Fruit fly (Drosophila melanogaster): ENCODE measurements around the gene CG46434.

dm6 chr3L:19580709-19581227, 36.8 kb upstream of the CG46434 start:
- no peak for TF ChIP-seq pan (optimal IDR thresholded peaks at IDR 0.05)
- TF ChIP-seq CG8478 (optimal IDR thresholded peaks at IDR 0.05) = no peak
